Fruit fly (Drosophila melanogaster) whole organism, embryonic: Measurements from ENCODE around the gene aos.
A peak's percentile ranks its signal among the peaks of the same experiment; 100 is the strongest.

ENCODE experiments used
- Antp ChIP-seq: fragments of 200-800 bp; sonication (Bioruptor generic); optimal IDR thresholded peaks from 3 replicates; lab custom pipeline; 2016; ENCODE audit warnings: missing biosample characterization, missing genetic modification characterization
- CG10543 ChIP-seq: fragments of 200-800 bp; sonication (Bioruptor generic); optimal IDR thresholded peaks from 3 replicates; lab custom pipeline; 2017; ENCODE audit warnings: missing biosample characterization, mild to moderate bottlenecking, missing genetic modification characterization, moderate library complexity
- CG12391 ChIP-seq: fragments of 200-800 bp; sonication (Bioruptor generic); optimal IDR thresholded peaks from 3 replicates; lab custom pipeline; 2018; ENCODE audit warnings: missing biosample characterization, mild to moderate bottlenecking, missing genetic modification characterization, moderate library complexity
- CG12744 ChIP-seq: fragments of 200-800 bp; sonication (Bioruptor generic); optimal IDR thresholded peaks from 2 replicates; lab custom pipeline; 2016; ENCODE audit warnings: missing biosample characterization, missing genetic modification characterization
- CG1529 ChIP-seq: fragments of 200-800 bp; sonication (Bioruptor generic); optimal IDR thresholded peaks from 3 replicates; lab custom pipeline; 2018; ENCODE audit warnings: missing biosample characterization, missing genetic modification characterization
- CG15514 ChIP-seq: fragments of 200-800 bp; sonication (Bioruptor generic); optimal IDR thresholded peaks from 3 replicates; lab custom pipeline; 2017; ENCODE audit warnings: missing biosample characterization, missing genetic modification characterization, mild to moderate bottlenecking, moderate library complexity, missing genetic modification reagents
- CG17328 ChIP-seq: fragments of 200-800 bp; sonication (Bioruptor generic); IDR thresholded peaks from 2 replicates; pipeline ENCODE4 v1.3.6; 2022; ENCODE audit warnings: missing biosample characterization, missing genetic modification characterization
- CG17829 ChIP-seq: fragments of 200-800 bp; optimal IDR thresholded peaks from 2 replicates; lab custom pipeline; 2019; ENCODE audit warnings: missing biosample characterization, mild to moderate bottlenecking, missing genetic modification characterization, moderate library complexity
- CG18619 ChIP-seq: fragments of 200-800 bp; sonication (Bioruptor generic); optimal IDR thresholded peaks from 3 replicates; lab custom pipeline; 2017; ENCODE audit warnings: missing biosample characterization, mild to moderate bottlenecking, missing genetic modification characterization
- CG2202 ChIP-seq: fragments of 200-800 bp; sonication (Bioruptor generic); optimal IDR thresholded peaks from 2 replicates; lab custom pipeline; 2018; ENCODE audit warnings: missing biosample characterization, mild to moderate bottlenecking, missing genetic modification characterization
- CG31365 ChIP-seq: fragments of 200-800 bp; sonication (Bioruptor generic); optimal IDR thresholded peaks from 2 replicates; lab custom pipeline; 2018; ENCODE audit warnings: missing biosample characterization, mild to moderate bottlenecking, missing genetic modification characterization
- CG32772 ChIP-seq: fragments of 200-800 bp; sonication (Bioruptor generic); IDR thresholded peaks from 2 replicates; pipeline ENCODE4 v1.3.6; 2022; ENCODE audit warnings: missing biosample characterization, missing genetic modification characterization
- CG4707 ChIP-seq: fragments of 200-800 bp; sonication (Bioruptor generic); optimal IDR thresholded peaks from 2 replicates; lab custom pipeline; 2018; ENCODE audit warnings: missing biosample characterization, mild to moderate bottlenecking, missing genetic modification characterization, moderate library complexity
- CG5245 ChIP-seq: fragments of 200-800 bp; sonication (Bioruptor generic); optimal IDR thresholded peaks from 3 replicates; lab custom pipeline; 2016; ENCODE audit warnings: missing biosample characterization, missing genetic modification characterization
- CG6254 ChIP-seq: fragments of 200-800 bp; sonication (Bioruptor generic); optimal IDR thresholded peaks from 3 replicates; lab custom pipeline; 2017; ENCODE audit warnings: mild to moderate bottlenecking, missing biosample characterization, missing genetic modification reagents, missing genetic modification characterization
- CG6689 ChIP-seq: fragments of 200-800 bp; sonication (Bioruptor generic); IDR thresholded peaks from 2 replicates; pipeline ENCODE4 v1.3.6; 2022; ENCODE audit warnings: missing biosample characterization, missing genetic modification characterization
- CG7372 ChIP-seq: fragments of 200-800 bp; sonication (Bioruptor generic); IDR thresholded peaks from 2 replicates; pipeline ENCODE4 v1.3.6; 2022; ENCODE audit warnings: missing biosample characterization, missing genetic modification characterization
- CG8388 ChIP-seq: fragments of 200-800 bp; sonication (Bioruptor generic); optimal IDR thresholded peaks from 2 replicates; lab custom pipeline; 2019; ENCODE audit warnings: missing biosample characterization, mild to moderate bottlenecking, missing genetic modification characterization, moderate library complexity
- Drgx ChIP-seq: fragments of 200-800 bp; sonication (Bioruptor generic); IDR thresholded peaks from 2 replicates; pipeline ENCODE4 v1.3.6; 2022; ENCODE audit warnings: missing biosample characterization, missing genetic modification characterization
- HHEX ChIP-seq: fragments of 200-800 bp; sonication (Bioruptor generic); optimal IDR thresholded peaks from 3 replicates; lab custom pipeline; 2017; ENCODE audit warnings: missing biosample characterization, mild to moderate bottlenecking, missing genetic modification characterization, missing genetic modification reagents
- HLH3B ChIP-seq: fragments of 200-800 bp; sonication (Bioruptor generic); IDR thresholded peaks from 2 replicates; pipeline ENCODE4 v1.3.6; 2022; ENCODE audit warnings: missing biosample characterization, missing genetic modification characterization
- HLH54F ChIP-seq: fragments of 200-800 bp; sonication (Bioruptor generic); optimal IDR thresholded peaks from 3 replicates; lab custom pipeline; 2016; ENCODE audit warnings: missing biosample characterization, missing genetic modification characterization
- HLHmδ ChIP-seq: fragments of 200-800 bp; sonication (Bioruptor generic); optimal IDR thresholded peaks from 2 replicates; lab custom pipeline; 2018; ENCODE audit warnings: missing biosample characterization, mild to moderate bottlenecking, missing genetic modification characterization, moderate library complexity
- Hr3 ChIP-seq: fragments of 200-800 bp; sonication (Bioruptor generic); optimal IDR thresholded peaks from 3 replicates; lab custom pipeline; 2016; ENCODE audit warnings: missing biosample characterization, missing genetic modification characterization
- Hr51 ChIP-seq, 2 experiments: fragments of 200-800 bp; sonication (Bioruptor generic); optimal IDR thresholded peaks; 2 replicates in 1 of 2; 3 replicates in 1 of 2; lab custom pipeline; 2016 to 2018; ENCODE audit warnings: missing biosample characterization in 2 of 2, missing genetic modification characterization in 2 of 2, mild to moderate bottlenecking in 1 of 2, moderate library complexity in 1 of 2
- NC2β ChIP-seq: fragments of 200-800 bp; sonication (Bioruptor generic); optimal IDR thresholded peaks from 2 replicates; lab custom pipeline; 2016; ENCODE audit warnings: missing biosample characterization, missing genetic modification characterization
- Oaz ChIP-seq: fragments of 200-800 bp; sonication (Bioruptor generic); IDR thresholded peaks from 2 replicates; pipeline ENCODE4 v1.3.6; 2022; ENCODE audit warnings: missing biosample characterization, missing genetic modification characterization
- Opbp ChIP-seq: fragments of 200-800 bp; sonication (Bioruptor generic); IDR thresholded peaks from 3 replicates; pipeline ENCODE4 v1.3.6; 2022; ENCODE audit warnings: missing biosample characterization, missing genetic modification characterization; ENCODE audit not compliant: partially characterized antibody
- Ptx1 ChIP-seq: fragments of 200-800 bp; sonication (Bioruptor generic); IDR thresholded peaks from 2 replicates; pipeline ENCODE4 v1.3.6; 2022; ENCODE audit warnings: missing biosample characterization, missing genetic modification characterization
- Sox102F ChIP-seq: fragments of 200-800 bp; sonication (Bioruptor generic); optimal IDR thresholded peaks from 2 replicates; lab custom pipeline; 2018; ENCODE audit warnings: missing biosample characterization, mild to moderate bottlenecking, missing genetic modification characterization, moderate library complexity
- Ssrp ChIP-seq: fragments of 200-800 bp; sonication (Bioruptor generic); optimal IDR thresholded peaks from 2 replicates; lab custom pipeline; 2018; ENCODE audit warnings: missing biosample characterization, mild to moderate bottlenecking, missing genetic modification characterization, moderate library complexity
- bigmax ChIP-seq: fragments of 200-800 bp; sonication (Bioruptor generic); optimal IDR thresholded peaks from 2 replicates; lab custom pipeline; 2018; ENCODE audit warnings: missing biosample characterization, mild to moderate bottlenecking, missing genetic modification characterization
- bsh ChIP-seq, 2 experiments: fragments of 200-800 bp; sonication (Bioruptor generic); optimal IDR thresholded peaks; 2 replicates each; lab custom pipeline; 2017 to 2018; ENCODE audit warnings: mild to moderate bottlenecking in 2 of 2, missing biosample characterization in 2 of 2, missing genetic modification characterization in 2 of 2, moderate library complexity in 1 of 2
- cato ChIP-seq: fragments of 200-800 bp; sonication (Bioruptor generic); optimal IDR thresholded peaks from 2 replicates; lab custom pipeline; 2016; ENCODE audit warnings: missing biosample characterization, missing genetic modification characterization, borderline replicate concordance
- chif ChIP-seq, 2 experiments: fragments of 200-800 bp; sonication (Bioruptor generic); optimal IDR thresholded peaks; 3 replicates each; lab custom pipeline; 2016; ENCODE audit warnings: missing biosample characterization in 2 of 2, missing genetic modification characterization in 2 of 2
- dmrt99B ChIP-seq: fragments of 200-800 bp; sonication (Bioruptor generic); optimal IDR thresholded peaks from 2 replicates; lab custom pipeline; 2018; ENCODE audit warnings: missing biosample characterization, mild to moderate bottlenecking, missing genetic modification characterization, moderate library complexity
- dysf ChIP-seq: fragments of 200-800 bp; sonication (Bioruptor generic); IDR thresholded peaks from 3 replicates; pipeline ENCODE4 v1.3.6; 2022; ENCODE audit warnings: missing biosample characterization, missing genetic modification characterization
- gro ChIP-seq: fragments of 200-800 bp; sonication (Bioruptor generic); optimal IDR thresholded peaks from 2 replicates; lab custom pipeline; 2016; ENCODE audit warnings: missing biosample characterization, missing genetic modification characterization
- hbn ChIP-seq: fragments of 200-800 bp; sonication (Bioruptor generic); IDR thresholded peaks from 2 replicates; pipeline ENCODE4 v1.3.6; 2022; ENCODE audit warnings: missing biosample characterization, missing genetic modification characterization; ENCODE audit not compliant: partially characterized antibody
- hkb ChIP-seq, 2 experiments: fragments of 200-800 bp in 1 of 2; fragments of >200 bp in 1 of 2; sonication (Bioruptor generic) in 1 of 2; IDR thresholded peaks in 1 of 2; optimal IDR thresholded peaks in 1 of 2; 2 replicates each; pipeline versions ENCODE4 v1.3.6 to Lab custom; 2017 to 2022; ENCODE audit warnings: missing biosample characterization in 1 of 2, missing genetic modification characterization in 1 of 2
- ind ChIP-seq: fragments of 200-800 bp; sonication (Bioruptor generic); optimal IDR thresholded peaks from 3 replicates; lab custom pipeline; 2016; ENCODE audit warnings: missing biosample characterization, missing genetic modification characterization
- p53 ChIP-seq: fragments of 200-800 bp; sonication (Bioruptor generic); optimal IDR thresholded peaks from 2 replicates; lab custom pipeline; 2016; ENCODE audit warnings: missing biosample characterization, missing genetic modification characterization
- repo ChIP-seq: fragments of 200-800 bp; sonication (Bioruptor generic); optimal IDR thresholded peaks from 2 replicates; lab custom pipeline; 2016; ENCODE audit warnings: missing biosample characterization, missing genetic modification characterization
- rib ChIP-seq: fragments of 200-800 bp; sonication (Bioruptor generic); IDR thresholded peaks from 2 replicates; pipeline ENCODE4 v1.3.6; 2022; ENCODE audit warnings: missing biosample characterization, missing genetic modification characterization
- row ChIP-seq: fragments of 200-800 bp; sonication (Bioruptor generic); IDR thresholded peaks from 3 replicates; pipeline ENCODE4 v1.3.6; 2022; ENCODE audit warnings: missing biosample characterization, missing genetic modification characterization
- sens ChIP-seq: fragments of 200-800 bp; sonication (Bioruptor generic); peaks from one replicate; lab custom pipeline; 2016; ENCODE audit warnings: missing biosample characterization, missing genetic modification characterization
- sim ChIP-seq: fragments of 200-800 bp; sonication (Bioruptor generic); IDR thresholded peaks from 2 replicates; pipeline ENCODE4 v1.3.6; 2022; ENCODE audit warnings: missing biosample characterization, missing genetic modification characterization
- stwl ChIP-seq: fragments of 200-800 bp; sonication (Bioruptor generic); optimal IDR thresholded peaks from 3 replicates; lab custom pipeline; 2018; ENCODE audit warnings: missing biosample characterization, mild to moderate bottlenecking, missing genetic modification characterization, moderate library complexity
- tin ChIP-seq: fragments of 200-800 bp; sonication (Bioruptor generic); optimal IDR thresholded peaks from 3 replicates; lab custom pipeline; 2016; ENCODE audit warnings: missing biosample characterization, missing genetic modification characterization

Gene aos

dm6 chr3L:16451887-16452751 is 31.3 kb downstream of the aos start, which contains the start of gene dsx-c73A (continued):
- TF ChIP-seq Drgx (GFP tag; lab: Robert Waterston, UW) (peak; percentile 55), repo (GFP tag; lab: Kevin White, UChicago) (no peak), CG17328 (GFP tag; lab: Robert Waterston, UW) (0 out of 2 replicates have a peak, but pooled peaks have one; percentile 22), cato (GFP tag; lab: Kevin White, UChicago) (no peak), Ssrp (tag; lab: Kevin White, UChicago) (peak; percentile 46), HLH3B (peak; percentile 24; the same call in 1 of the 2 replicates), hkb (optimal IDR thresholded peaks at IDR 0.05; lab: Kevin White, UChicago) (no peak), hkb (GFP tag; IDR thresholded peaks at IDR 0.05; lab: Robert Waterston, UW) (0 out of 2 replicates have a peak, but pooled peaks have one; percentile 17), bsh (GFP tag; optimal IDR thresholded peaks at IDR 0.05; lab: Kevin White, UChicago) (peak; percentile 59 to 80), CG1529 (GFP tag; lab: Kevin White, UChicago) (peak; percentile 29), sens (peak; percentile 90), chif (GFP tag; optimal IDR thresholded peaks at IDR 0.05; lab: Kevin White, UChicago) (peak in 1 of 2 experiments; percentile 27), dysf (GFP tag; lab: Robert Waterston, UW) (no peak), gro (GFP tag; lab: Kevin White, UChicago) (no peak), CG17829 (peak; percentile 28), Opbp (GFP tag; lab: Robert Waterston, UW) (no peak), CG18619 (GFP tag; lab: Kevin White, UChicago) (peak; percentile 1), Sox102F (GFP tag; lab: Kevin White, UChicago) (peak; percentile 56), p53 (GFP tag; lab: Kevin White, UChicago) (no peak), Hr3 (peak; percentile 36), CG6689 (GFP tag; lab: Robert Waterston, UW) (peak; percentile 46; the same call in 1 of the 2 replicates), tin (GFP tag; lab: Kevin White, UChicago) (peak; percentile 25), CG6254 (GFP tag; lab: Kevin White, UChicago) (peak; percentile 35), HHEX (GFP tag; lab: Kevin White, UChicago) (no peak), CG15514 (GFP tag; lab: Kevin White, UChicago) (no peak), Antp (GFP tag; lab: Kevin White, UChicago) (no peak), sim (GFP tag; lab: Robert Waterston, UW) (0 out of 2 replicates have a peak, but pooled peaks have one; percentile 36), CG12391 (peak; percentile 51), CG32772 (peak; percentile 23; the same call in 1 of the 2 replicates), ind (GFP tag; lab: Kevin White, UChicago) (no peak), hbn (peak; percentile 24; the same call in 1 of the 2 replicates), Oaz (GFP tag; lab: Robert Waterston, UW) (no peak), Hr51 (GFP tag; optimal IDR thresholded peaks at IDR 0.05; lab: Kevin White, UChicago) (peak in 1 of 2 experiments; percentile 24), CG2202 (tag; lab: Kevin White, UChicago) (peak; percentile 23), CG7372 (GFP tag; lab: Robert Waterston, UW) (no peak), CG5245 (peak; percentile 21), stwl (no peak)

- TF ChIP-seq HLHmδ (GFP tag; lab: Kevin White, UChicago) (no peak), CG10543 (no peak), CG4707 (no peak), dmrt99B (peak; percentile 43), row (GFP tag; lab: Robert Waterston, UW) (0 out of 3 replicates have a peak, but pooled peaks have one; percentile 26), CG8388 (peak; percentile 17), HLH54F (GFP tag; lab: Kevin White, UChicago) (no peak), CG31365 (tag; lab: Kevin White, UChicago) (no peak), CG12744 (no peak), Ptx1 (no peak), rib (no peak), NC2β (GFP tag; lab: Kevin White, UChicago) (no peak), bigmax (no peak)
Observed at dm6 chr3L:16442628-16443027, 40.8 kb downstream of the aos start.
